ENCODE assay signal across 3 fruit fly cellular contexts in the genomic region with DNA sequence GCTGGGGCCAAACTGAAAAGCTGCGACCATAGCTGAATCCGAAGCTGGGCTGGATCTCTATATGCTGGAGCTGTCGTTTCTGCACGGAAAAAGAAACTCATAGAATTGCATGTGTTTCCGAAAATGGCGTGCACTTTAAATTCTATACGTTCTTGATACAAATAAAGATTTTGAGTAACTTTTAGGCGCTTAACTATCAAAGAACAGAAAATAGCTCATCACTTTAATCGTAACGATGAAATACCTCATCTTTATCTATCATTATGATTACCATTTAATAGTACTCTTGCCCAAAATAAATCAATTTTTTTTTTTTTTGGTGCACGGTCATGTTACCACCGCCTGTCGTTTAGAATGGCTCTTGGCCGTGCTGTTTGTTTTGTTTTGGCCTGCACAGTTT.
TF ChIP-seq lines count a peak whose summit lies in the region.

No protein-coding gene starts in this region.

- no peak for TF ChIP-seq CTCF in whole organism, embryonic (GFP tag; optimal IDR thresholded peaks at IDR 0.05; lab: Kevin White, UChicago)

TF ChIP-seq in whole organism, embryonic, 481 proteins besides CTCF, POLR2A, EP300 and RAD21:
- TF ChIP-seq CG13287 (GFP tag; IDR thresholded peaks at IDR 0.05; lab: Robert Waterston, UW; ENCODE audit: partially characterized antibody) (no peak), Drgx (GFP tag; IDR thresholded peaks at IDR 0.05; lab: Robert Waterston, UW) (peak; percentile 40; the same call in 1 of the 2 replicates), Doc2 (GFP tag; IDR thresholded peaks at IDR 0.05; lab: Robert Waterston, UW) (no peak), CG10543 (GFP tag; optimal IDR thresholded peaks at IDR 0.05; lab: Kevin White, UChicago) (no peak), CG17829 (tag; optimal IDR thresholded peaks at IDR 0.05; lab: Kevin White, UChicago) (no peak), al (GFP tag; IDR thresholded peaks at IDR 0.05; lab: Robert Waterston, UW) (no peak), CG31388 (GFP tag; optimal IDR thresholded peaks at IDR 0.05; lab: Kevin White, UChicago) (no peak), bsh (GFP tag; optimal IDR thresholded peaks at IDR 0.05; lab: Kevin White, UChicago) (peak in 1 of 2 experiments; percentile 41), her (GFP tag; optimal IDR thresholded peaks at IDR 0.05; lab: Kevin White, UChicago) (no peak)

TF ChIP-seq in whole organism, prepupa, 60 proteins besides CTCF, POLR2A, EP300 and RAD21 (continues in another document):
- TF ChIP-seq eg (GFP tag; IDR thresholded peaks at IDR 0.05; lab: Robert Waterston, UW) (peak; percentile 54; the same call in 1 of the 3 replicates), CG11902 (GFP tag; optimal IDR thresholded peaks at IDR 0.05; lab: Kevin White, UChicago) (no peak), Eip93F (GFP tag; optimal IDR thresholded peaks at IDR 0.05; lab: Kevin White, UChicago) (no peak), Blimp-1 (GFP tag; optimal IDR thresholded peaks at IDR 0.05; lab: Kevin White, UChicago) (no peak), CG11294 (GFP tag; IDR thresholded peaks at IDR 0.05; lab: Robert Waterston, UW) (no peak), CG6276 (GFP tag; optimal IDR thresholded peaks at IDR 0.05; lab: Kevin White, UChicago) (peak; percentile 63), fd85E (GFP tag; optimal IDR thresholded peaks at IDR 0.05; lab: Kevin White, UChicago) (no peak), Eip78C (GFP tag; lab: Kevin White, UChicago) (peak; percentile 67), CG7368 (GFP tag; optimal IDR thresholded peaks at IDR 0.05; lab: Kevin White, UChicago) (no peak), Sox102F (GFP tag; optimal IDR thresholded peaks at IDR 0.05; lab: Kevin White, UChicago) (no peak), Eip75B (GFP tag; optimal IDR thresholded peaks at IDR 0.05; lab: Kevin White, UChicago) (no peak), acj6 (GFP tag; optimal IDR thresholded peaks at IDR 0.05; lab: Kevin White, UChicago) (no peak), CG32006 (GFP tag; optimal IDR thresholded peaks at IDR 0.05; lab: Kevin White, UChicago) (peak; percentile 58), achi (GFP tag; optimal IDR thresholded peaks at IDR 0.05; lab: Kevin White, UChicago) (peak; percentile 52), fkh (GFP tag; optimal IDR thresholded peaks at IDR 0.05; lab: Kevin White, UChicago) (no peak), CG1621 (tag; optimal IDR thresholded peaks at IDR 0.05; lab: Kevin White, UChicago) (no peak), salr (GFP tag; optimal IDR thresholded peaks at IDR 0.05; lab: Kevin White, UChicago) (no peak), Smox (GFP tag; optimal IDR thresholded peaks at IDR 0.05; lab: Kevin White, UChicago) (no peak), CG8632 (GFP tag; optimal IDR thresholded peaks at IDR 0.05; lab: Kevin White, UChicago) (no peak), lz (GFP tag; optimal IDR thresholded peaks at IDR 0.05; lab: Kevin White, UChicago) (no peak), spab (GFP tag; optimal IDR thresholded peaks at IDR 0.05; lab: Kevin White, UChicago) (no peak), CG4318 (GFP tag; optimal IDR thresholded peaks at IDR 0.05; lab: Kevin White, UChicago) (no peak), CG10631 (GFP tag; optimal IDR thresholded peaks at IDR 0.05; lab: Kevin White, UChicago) (peak; percentile 41), fd59A (GFP tag; optimal IDR thresholded peaks at IDR 0.05; lab: Kevin White, UChicago) (no peak), cyc (GFP tag; optimal IDR thresholded peaks at IDR 0.05; lab: Kevin White, UChicago) (no peak), Hr38 (GFP tag; optimal IDR thresholded peaks at IDR 0.05; lab: Kevin White, UChicago) (no peak), Ets96B (tag; optimal IDR thresholded peaks at IDR 0.05; lab: Kevin White, UChicago) (peak; percentile 12), dsx (GFP tag; optimal IDR thresholded peaks at IDR 0.05; lab: Kevin White, UChicago; ENCODE audit: poor library complexity, severe bottlenecking) (no peak), CG15336 (GFP tag; IDR thresholded peaks at IDR 0.05; lab: Robert Waterston, UW) (peak; percentile 35), ss (GFP tag; optimal IDR thresholded peaks at IDR 0.05; lab: Kevin White, UChicago) (no peak), Hr39 (GFP tag; optimal IDR thresholded peaks at IDR 0.05; lab: Kevin White, UChicago) (no peak), CG6163 (GFP tag; IDR thresholded peaks at IDR 0.05; lab: Robert Waterston, UW) (0 out of 3 replicates have a peak, but pooled peaks have one; percentile 31), esn (GFP tag; optimal IDR thresholded peaks at IDR 0.05; lab: Kevin White, UChicago) (no peak), Hr4 (GFP tag; optimal IDR thresholded peaks at IDR 0.05; lab: Kevin White, UChicago) (peak; percentile 23), Ets21C (GFP tag; optimal IDR thresholded peaks at IDR 0.05; lab: Kevin White, UChicago) (no peak), dac (GFP tag; optimal IDR thresholded peaks at IDR 0.05; lab: Kevin White, UChicago) (no peak), Sox14 (GFP tag; optimal IDR thresholded peaks at IDR 0.05; lab: Kevin White, UChicago) (peak; percentile 47), CG6854 (GFP tag; optimal IDR thresholded peaks at IDR 0.05; lab: Kevin White, UChicago) (no peak), CG6792 (GFP tag; optimal IDR thresholded peaks at IDR 0.05; lab: Kevin White, UChicago) (no peak), CG8119 (GFP tag; IDR thresholded peaks at IDR 0.05; lab: Robert Waterston, UW) (peak; percentile 56)

TF ChIP-seq in whole organism, pupa, 21 proteins besides CTCF, POLR2A, EP300 and RAD21:
- TF ChIP-seq CG34367 (tag; optimal IDR thresholded peaks at IDR 0.05; lab: Kevin White, UChicago) (no peak), CG8301 (tag; optimal IDR thresholded peaks at IDR 0.05; lab: Kevin White, UChicago) (peak; percentile 79), CG15710 (tag; optimal IDR thresholded peaks at IDR 0.05; lab: Kevin White, UChicago) (no peak), gl (tag; optimal IDR thresholded peaks at IDR 0.05; lab: Kevin White, UChicago) (no peak), CG32121 (GFP tag; IDR thresholded peaks at IDR 0.05; lab: Robert Waterston, UW) (peak; percentile 43; the same call in 1 of the 2 replicates), Pif1A (GFP tag; optimal IDR thresholded peaks at IDR 0.05; lab: Kevin White, UChicago) (no peak), Pif1B (GFP tag; optimal IDR thresholded peaks at IDR 0.05; lab: Kevin White, UChicago) (peak; percentile 19), fd96Ca (GFP tag; IDR thresholded peaks at IDR 0.05; lab: Robert Waterston, UW) (peak; percentile 44; the same call in 1 of the 3 replicates), Ets98B (GFP tag; IDR thresholded peaks at IDR 0.05; lab: Robert Waterston, UW) (peak; percentile 23; the same call in 1 of the 2 replicates), CG17806 (tag; optimal IDR thresholded peaks at IDR 0.05; lab: Kevin White, UChicago) (peak; percentile 19), CG13204 (GFP tag; optimal IDR thresholded peaks at IDR 0.05; lab: Kevin White, UChicago) (no peak), rn (GFP tag; IDR thresholded peaks at IDR 0.05; lab: Robert Waterston, UW) (no peak), CG8159 (tag; optimal IDR thresholded peaks at IDR 0.05; lab: Kevin White, UChicago) (peak; percentile 19), CG14655 (GFP tag; optimal IDR thresholded peaks at IDR 0.05; lab: Kevin White, UChicago) (peak; percentile 86), EcR (GFP tag; optimal IDR thresholded peaks at IDR 0.05; lab: Kevin White, UChicago) (no peak), CG4496 (GFP tag; IDR thresholded peaks at IDR 0.05; lab: Robert Waterston, UW) (peak; percentile 60; the same call in 2 of the 3 replicates), CG12605 (GFP tag; IDR thresholded peaks at IDR 0.05; lab: Robert Waterston, UW) (no peak), CG10348 (GFP tag; IDR thresholded peaks at IDR 0.05; lab: Robert Waterston, UW) (no peak), D1 (tag; optimal IDR thresholded peaks at IDR 0.05; lab: Kevin White, UChicago) (no peak), Snoo (tag; optimal IDR thresholded peaks at IDR 0.05; lab: Kevin White, UChicago) (no peak), CG9948 (tag; optimal IDR thresholded peaks at IDR 0.05; lab: Kevin White, UChicago) (peak; percentile 50)
